4 worm cellular contexts compared by ENCODE assay signal in genomic region chrX:14313627-14314026, ce11.
A peak's percentile ranks its signal among the peaks of the same experiment; 100 is the strongest.
TF ChIP-seq lines count a peak whose summit lies in the region.

prx-1 (plus strand) TSS chrX:14313927.

TF ChIP-seq in whole organism, L2 larva, 48 proteins besides CTCF, POLR2A, EP300 and RAD21:
- TF ChIP-seq peb-1 (tag; optimal IDR thresholded peaks at IDR 0.05; lab: Kevin White, UChicago) (no peak), ztf-4 (tag; optimal IDR thresholded peaks at IDR 0.05; lab: Kevin White, UChicago) (no peak), unc-55 (GFP tag; optimal IDR thresholded peaks at IDR 0.05; lab: Kevin White, UChicago) (no peak), elt-3 (tag; optimal IDR thresholded peaks at IDR 0.05; lab: Kevin White, UChicago) (no peak), crh-2 (tag; optimal IDR thresholded peaks at IDR 0.05; lab: Kevin White, UChicago) (peak; percentile 4), lin-11 (tag; optimal IDR thresholded peaks at IDR 0.05; lab: Kevin White, UChicago) (no peak), lin-39 (tag; optimal IDR thresholded peaks at IDR 0.05; lab: Kevin White, UChicago) (no peak), egl-27 (tag; optimal IDR thresholded peaks at IDR 0.05; lab: Kevin White, UChicago) (no peak), snpc-4 (tag; optimal IDR thresholded peaks at IDR 0.05; lab: Kevin White, UChicago) (no peak), R02D3.7 (tag; optimal IDR thresholded peaks at IDR 0.05; lab: Kevin White, UChicago) (no peak), ztf-11 (tag; optimal IDR thresholded peaks at IDR 0.05; lab: Kevin White, UChicago) (no peak), C34F6.9 (tag; optimal IDR thresholded peaks at IDR 0.05; lab: Kevin White, UChicago) (no peak), fos-1 (tag; optimal IDR thresholded peaks at IDR 0.05; lab: Kevin White, UChicago) (peak; percentile 32), gmeb-1 (tag; optimal IDR thresholded peaks at IDR 0.05; lab: Kevin White, UChicago) (no peak), ceh-16 (tag; optimal IDR thresholded peaks at IDR 0.05; lab: Kevin White, UChicago) (no peak), lin-13 (GFP tag; optimal IDR thresholded peaks at IDR 0.05; lab: Kevin White, UChicago) (no peak), mbf-1 (tag; optimal IDR thresholded peaks at IDR 0.05; lab: Kevin White, UChicago) (no peak)

TF ChIP-seq in whole organism, L3 larva, 47 proteins besides CTCF, POLR2A, EP300 and RAD21:
- TF ChIP-seq nhr-23 (tag; optimal IDR thresholded peaks at IDR 0.05; lab: Kevin White, UChicago) (no peak), elt-2 (tag; optimal IDR thresholded peaks at IDR 0.05; lab: Kevin White, UChicago) (peak; percentile 13), pqm-1 (tag; optimal IDR thresholded peaks at IDR 0.05; lab: Kevin White, UChicago) (peak; percentile 49)
TF ChIP-seq in whole organism, L3 larva: peak in this region for 2.

TF ChIP-seq in whole organism, L4 larva, 104 proteins besides CTCF, POLR2A, EP300 and RAD21:
- TF ChIP-seq nhr-41 (GFP tag; IDR thresholded peaks at IDR 0.05; lab: Robert Waterston, UW), result no peak
- TF ChIP-seq dve-1 (tag; optimal IDR thresholded peaks at IDR 0.05; lab: Kevin White, UChicago; ENCODE audit: insufficient read depth), result peak; percentile 21
- TF ChIP-seq T20F7.1 (GFP tag; optimal IDR thresholded peaks at IDR 0.05; lab: Kevin White, UChicago), result no peak
- no peak for TF ChIP-seq dmd-6 (GFP tag; IDR thresholded peaks at IDR 0.05; lab: Robert Waterston, UW)
- TF ChIP-seq hlh-30 (tag; optimal IDR thresholded peaks at IDR 0.05; lab: Kevin White, UChicago; ENCODE audit: insufficient read depth), result peak; percentile 3
- TF ChIP-seq lin-38 (GFP tag; IDR thresholded peaks at IDR 0.05; lab: Robert Waterston, UW), result no peak
- TF ChIP-seq nhr-77 (tag; optimal IDR thresholded peaks at IDR 0.05; lab: Kevin White, UChicago), result no peak
- TF ChIP-seq ceh-82 (tag; optimal IDR thresholded peaks at IDR 0.05; lab: Kevin White, UChicago), result no peak
- no peak for TF ChIP-seq daf-8 (GFP tag; IDR thresholded peaks at IDR 0.05; lab: Robert Waterston, UW)
- no peak for TF ChIP-seq hif-1 (tag; optimal IDR thresholded peaks at IDR 0.05; lab: Kevin White, UChicago)
- TF ChIP-seq snpc-4 (tag; optimal IDR thresholded peaks at IDR 0.05; lab: Kevin White, UChicago), result no peak
- TF ChIP-seq daf-12 (tag; optimal IDR thresholded peaks at IDR 0.05; lab: Kevin White, UChicago), result no peak
- no peak for TF ChIP-seq ztf-7 (tag; optimal IDR thresholded peaks at IDR 0.05; lab: Kevin White, UChicago)
- no peak for TF ChIP-seq mes-2 (tag; optimal IDR thresholded peaks at IDR 0.05; lab: Kevin White, UChicago; ENCODE audit: poor library complexity, severe bottlenecking)
- no peak for TF ChIP-seq lin-1 (GFP tag; IDR thresholded peaks at IDR 0.05; lab: Robert Waterston, UW)
- TF ChIP-seq snpc-1.2 (GFP tag; IDR thresholded peaks at IDR 0.05; lab: Robert Waterston, UW), result no peak
- TF ChIP-seq ctbp-1 (GFP tag; IDR thresholded peaks at IDR 0.05; lab: Robert Waterston, UW), result no peak
- TF ChIP-seq mxl-2 (GFP tag; conservative IDR thresholded peaks at IDR 0.05; lab: Robert Waterston, UW), result no peak
- no peak for TF ChIP-seq lir-3 (tag; optimal IDR thresholded peaks at IDR 0.05; lab: Kevin White, UChicago)
- no peak for TF ChIP-seq ceh-44 (GFP tag; IDR thresholded peaks at IDR 0.05; lab: Robert Waterston, UW)
- no peak for TF ChIP-seq zag-1 (tag; optimal IDR thresholded peaks at IDR 0.05; lab: Kevin White, UChicago)
- TF ChIP-seq nhr-6 (tag; optimal IDR thresholded peaks at IDR 0.05; lab: Kevin White, UChicago), result no peak
- TF ChIP-seq mxl-3 (GFP tag; optimal IDR thresholded peaks at IDR 0.05; lab: Kevin White, UChicago), result no peak
- no peak for TF ChIP-seq fkh-10 (GFP tag; optimal IDR thresholded peaks at IDR 0.05; lab: Kevin White, UChicago)
- peak; percentile 62 for TF ChIP-seq nhr-28 (tag; optimal IDR thresholded peaks at IDR 0.05; lab: Kevin White, UChicago)
- TF ChIP-seq unc-130 (GFP tag; optimal IDR thresholded peaks at IDR 0.05; lab: Kevin White, UChicago), result no peak

TF ChIP-seq in whole organism, young adult, 124 proteins besides CTCF, POLR2A, EP300 and RAD21:
- TF ChIP-seq attf-6 (GFP tag; IDR thresholded peaks at IDR 0.05; lab: Robert Waterston, UW) (no peak), nhr-80 (tag; optimal IDR thresholded peaks at IDR 0.05; lab: Kevin White, UChicago) (peak; percentile 27)
